Worm (Caenorhabditis elegans) whole organism, late embryonic: ENCODE measurements around the gene K10C2.14.

Experiments
- nhr-11 ChIP-seq: fragments of 150-350 bp; optimal IDR thresholded peaks from 2 replicates; lab custom pipeline; 2014; ENCODE audit warnings: missing biosample characterization, missing genetic modification characterization
- ref-2 ChIP-seq: sonication (generic microtip); optimal IDR thresholded peaks from 2 replicates; lab custom pipeline; 2016; ENCODE audit warnings: missing genetic modification characterization, missing compliant biosample characterization

DNA sequence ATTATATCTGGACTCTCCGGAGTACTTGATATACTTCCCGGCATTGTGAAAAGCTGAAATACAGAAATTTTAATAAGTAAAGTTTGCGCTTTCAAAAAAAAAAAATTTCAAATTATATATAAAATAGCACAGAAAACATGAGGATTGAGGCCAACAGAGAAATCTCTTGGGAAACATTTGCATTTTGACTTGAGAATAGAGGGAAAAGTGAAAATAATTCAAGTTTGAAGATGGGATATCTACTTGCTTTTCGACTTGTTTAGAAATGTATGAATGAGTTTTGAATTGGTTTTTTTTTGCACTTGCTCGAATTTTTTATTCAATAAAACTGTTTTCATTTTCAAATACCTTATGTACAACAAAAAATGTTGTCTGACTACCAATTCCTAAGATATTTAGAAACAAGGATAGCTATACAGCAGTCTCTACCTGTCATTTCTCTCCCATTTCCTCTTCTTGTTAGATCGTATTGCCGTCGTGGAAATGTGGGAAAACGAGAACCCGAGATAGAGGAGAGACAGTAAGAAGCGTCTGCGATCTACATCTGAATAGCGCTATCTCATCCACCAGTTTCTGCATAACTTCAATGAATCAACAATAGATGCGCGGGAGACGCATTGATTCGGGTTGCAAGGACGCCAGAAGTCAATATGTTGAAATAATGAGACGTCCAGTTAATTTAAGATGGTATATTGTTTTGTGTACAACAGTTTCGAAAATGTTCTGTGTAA, 23.8 kb downstream of the K10C2.14 start, which contains the start of gene T22E5.6:
- no peak for TF ChIP-seq nhr-11 (tag; lab: Kevin White, UChicago)
- no peak for TF ChIP-seq ref-2
